Worm (Caenorhabditis elegans): Measurements from ENCODE around the gene rml-1.
A peak's percentile ranks its signal among the peaks of the same experiment; 100 is the strongest.

rml-1 gene

DNA sequence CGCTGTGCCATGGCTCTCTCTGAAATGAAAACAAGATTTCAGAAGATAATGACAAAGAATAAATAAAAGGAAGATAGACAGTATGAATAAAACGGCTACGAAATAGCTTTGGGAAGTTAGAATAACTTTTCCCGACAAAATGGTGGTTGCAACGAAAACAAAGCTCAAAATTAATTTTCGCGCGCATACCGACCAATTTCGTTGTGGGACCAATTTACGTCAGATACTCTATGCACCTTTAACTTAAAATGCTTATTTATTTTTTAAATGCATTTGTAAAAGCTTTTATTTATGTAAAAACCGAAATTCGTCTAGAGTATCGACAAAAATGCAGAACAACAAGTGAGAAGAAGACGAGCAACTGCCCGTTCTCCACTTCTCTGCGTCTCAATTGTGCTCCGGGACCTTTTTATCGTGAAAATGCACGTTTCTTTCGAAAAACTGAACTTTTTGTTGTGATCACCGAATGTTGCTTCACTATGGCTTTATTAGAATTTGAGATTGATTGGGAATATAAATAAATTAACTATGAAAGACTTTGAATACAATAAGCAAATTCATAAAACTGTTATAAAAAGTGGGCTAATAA lies at the start of gene rml-1 (continued):
- TF ChIP-seq let-526 (GFP tag; IDR thresholded peaks at IDR 0.05) (no peak), C17E4.6 (GFP tag; IDR thresholded peaks at IDR 0.05) (no peak), lin-35 (GFP tag; optimal IDR thresholded peaks at IDR 0.05) (peak in 1 of 3 experiments; percentile 14), rec-8 (tag; optimal IDR thresholded peaks at IDR 0.05) (no peak), pbrm-1 (GFP tag; IDR thresholded peaks at IDR 0.05) (no peak), akir-1 (GFP tag; optimal IDR thresholded peaks at IDR 0.05) (no peak), lir-1 (GFP tag; conservative IDR thresholded peaks at IDR 0.05) (no peak)

DNA sequence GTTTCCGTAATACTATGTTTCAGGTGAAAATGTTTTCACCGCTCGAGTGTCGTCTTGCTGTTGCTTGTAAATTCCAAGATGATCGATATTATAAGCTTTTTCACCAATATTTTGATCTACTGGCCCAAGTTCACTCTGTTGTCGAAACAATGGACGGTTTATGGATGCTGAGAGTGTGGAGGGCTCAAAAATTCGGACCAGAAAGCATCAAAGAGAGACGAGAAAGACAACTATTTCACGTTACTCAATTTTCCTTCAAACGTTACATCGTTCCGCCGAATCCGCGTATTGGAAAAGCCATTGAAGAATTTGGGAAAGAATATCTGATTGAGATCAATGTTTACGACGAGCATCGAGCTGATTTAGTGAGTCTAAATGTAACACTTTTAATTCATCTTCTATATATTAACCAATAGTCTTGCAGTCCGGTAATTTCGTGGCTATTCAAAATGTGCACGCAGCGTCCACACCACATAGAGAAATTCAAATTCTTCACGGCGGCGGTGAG lies 12.4 kb upstream of the rml-1 start, which contains the start of gene pot-3:
pot-3 (plus strand) TSS at position 17 of the 508 bp plus-strand sequence.
- TF ChIP-seq zim-3 (tag; optimal IDR thresholded peaks at IDR 0.05), result peak; percentile 64
- peak; percentile 21 for TF ChIP-seq ztf-22 (GFP tag; optimal IDR thresholded peaks at IDR 0.05)
- peak; percentile 67 for TF ChIP-seq nfya-1 (tag; optimal IDR thresholded peaks at IDR 0.05; ENCODE audit: borderline replicate concordance, insufficient read depth)
- peak; percentile 80 for TF ChIP-seq T26A5.8 (tag; optimal IDR thresholded peaks at IDR 0.05)
- no peak for TF ChIP-seq hmg-20 (GFP tag; IDR thresholded peaks at IDR 0.05)
- TF ChIP-seq rpc-1 (optimal IDR thresholded peaks at IDR 0.05), result no peak
- TF ChIP-seq rpc-1 (tag; optimal IDR thresholded peaks at IDR 0.05), result no peak
- peak; percentile 92 for TF ChIP-seq tbx-9 (tag; optimal IDR thresholded peaks at IDR 0.05; ENCODE audit: borderline replicate concordance)
- peak in 1 of 3 experiments; percentile 29 for TF ChIP-seq lin-35 (GFP tag; optimal IDR thresholded peaks at IDR 0.05)

ce11 chrIII:13779360-13780093 lies 11.6 kb upstream of the rml-1 start:
- peak; percentile 27 for TF ChIP-seq lsl-1 (GFP tag; optimal IDR thresholded peaks at IDR 0.05)
- TF ChIP-seq fkh-3 (tag; optimal IDR thresholded peaks at IDR 0.05), result no peak
- TF ChIP-seq ZK185.1 (tag; optimal IDR thresholded peaks at IDR 0.05; ENCODE audit: poor library complexity, severe bottlenecking), result peak; percentile 14
- no peak for TF ChIP-seq dpl-1 (GFP tag; optimal IDR thresholded peaks at IDR 0.05)

- TF ChIP-seq nhr-80 (tag; optimal IDR thresholded peaks at IDR 0.05), result no peak
- TF ChIP-seq ama-1 (optimal IDR thresholded peaks at IDR 0.05), result no peak
- TF ChIP-seq ama-1 (GFP tag; optimal IDR thresholded peaks at IDR 0.05), result peak in 1 of 2 experiments; percentile 11
These were observed 10.9 kb upstream of the rml-1 start for ce11 chrIII:13778816-13779215.

DNA sequence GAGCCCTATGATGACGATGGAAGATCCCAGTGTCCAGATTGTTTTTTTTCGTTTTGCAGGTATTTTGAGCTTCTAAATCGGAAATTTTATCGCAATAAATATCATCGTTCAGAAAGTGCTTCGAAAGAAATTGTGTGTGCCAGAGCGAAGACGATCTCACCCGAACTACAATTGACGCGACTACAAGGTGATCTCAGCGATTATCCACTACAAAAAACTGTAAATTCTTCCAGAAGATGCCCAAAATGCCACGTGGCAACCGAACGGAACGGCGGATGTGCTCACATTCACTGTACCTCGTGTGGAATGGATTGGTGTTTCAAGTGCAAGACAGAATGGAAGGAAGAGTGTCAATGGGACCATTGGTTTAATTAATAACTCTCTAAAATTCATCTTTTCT lies 5.0 kb upstream of the rml-1 start, which contains the start of gene mdt-29:
mdt-29 (plus strand) TSS at position 301 of the 400 bp plus-strand sequence.
- TF ChIP-seq snpc-1.1 (tag; optimal IDR thresholded peaks at IDR 0.05; ENCODE audit: insufficient read depth) (no peak), F37B4.10 (GFP tag; IDR thresholded peaks at IDR 0.05) (no peak), unc-130 (GFP tag; optimal IDR thresholded peaks at IDR 0.05) (no peak), egl-18 (GFP tag; IDR thresholded peaks at IDR 0.05) (no peak), sptf-2 (GFP tag; optimal IDR thresholded peaks at IDR 0.05) (no peak), somi-1 (GFP tag; optimal IDR thresholded peaks at IDR 0.05) (no peak), dpl-1 (GFP tag; optimal IDR thresholded peaks at IDR 0.05) (no peak), ZK185.1 (tag; optimal IDR thresholded peaks at IDR 0.05; ENCODE audit: poor library complexity, severe bottlenecking) (no peak), madf-10 (tag; optimal IDR thresholded peaks at IDR 0.05) (no peak), nfya-1 (tag; optimal IDR thresholded peaks at IDR 0.05; ENCODE audit: borderline replicate concordance, insufficient read depth) (no peak), lsy-27 (tag; optimal IDR thresholded peaks at IDR 0.05; ENCODE audit: borderline replicate concordance, insufficient read depth) (no peak), let-526 (GFP tag; IDR thresholded peaks at IDR 0.05) (no peak), rec-8 (tag; optimal IDR thresholded peaks at IDR 0.05) (no peak), dpff-1 (tag; optimal IDR thresholded peaks at IDR 0.05) (no peak), hsf-1 (GFP tag; IDR thresholded peaks at IDR 0.05) (no peak), lin-26 (GFP tag; IDR thresholded peaks at IDR 0.05) (no peak)
